Fruit fly (Drosophila melanogaster) whole organism, embryonic: Measurements from ENCODE around the gene CG15717.
A peak's percentile ranks its signal among the peaks of the same experiment; 100 is the strongest.

Source experiments
- Abd-B ChIP-seq: fragments of 200-800 bp; sonication (Bioruptor generic); optimal IDR thresholded peaks from 2 replicates; lab custom pipeline; 2018; ENCODE audit warnings: missing biosample characterization, mild to moderate bottlenecking, missing genetic modification characterization, moderate library complexity
- Adf1 ChIP-seq: fragments of 200-800 bp; sonication (Bioruptor generic); IDR thresholded peaks from 2 replicates; pipeline ENCODE4 v1.3.6; 2022; ENCODE audit warnings: missing biosample characterization, missing genetic modification characterization
- Atf6 ChIP-seq: fragments of 200-800 bp; sonication (Bioruptor generic); IDR thresholded peaks from 2 replicates; pipeline ENCODE4 v1.3.6; 2022; ENCODE audit warnings: missing biosample characterization, missing genetic modification characterization
- CG10147 ChIP-seq: fragments of 200-800 bp; sonication (Bioruptor generic); optimal IDR thresholded peaks from 2 replicates; lab custom pipeline; 2019; ENCODE audit warnings: missing biosample characterization, mild to moderate bottlenecking, missing genetic modification characterization, moderate library complexity
- CG12236 ChIP-seq: fragments of 200-800 bp; sonication (Bioruptor generic); optimal IDR thresholded peaks from 2 replicates; lab custom pipeline; 2016; ENCODE audit warnings: missing biosample characterization, missing genetic modification characterization
- CG13296 ChIP-seq: fragments of 200-800 bp; sonication (Bioruptor generic); optimal IDR thresholded peaks from 3 replicates; lab custom pipeline; 2018; ENCODE audit warnings: missing biosample characterization, mild to moderate bottlenecking, missing genetic modification characterization
- CG16815 ChIP-seq: fragments of 200-800 bp; sonication (Bioruptor generic); optimal IDR thresholded peaks from 3 replicates; lab custom pipeline; 2017; ENCODE audit warnings: missing biosample characterization, mild to moderate bottlenecking, missing genetic modification characterization
- CG17328 ChIP-seq: fragments of 200-800 bp; sonication (Bioruptor generic); IDR thresholded peaks from 2 replicates; pipeline ENCODE4 v1.3.6; 2022; ENCODE audit warnings: missing biosample characterization, missing genetic modification characterization
- CG18764 ChIP-seq: fragments of 200-800 bp; sonication (Bioruptor generic); optimal IDR thresholded peaks from 3 replicates; lab custom pipeline; 2016; ENCODE audit warnings: missing biosample characterization, missing genetic modification characterization
- CG2202 ChIP-seq: fragments of 200-800 bp; sonication (Bioruptor generic); optimal IDR thresholded peaks from 2 replicates; lab custom pipeline; 2018; ENCODE audit warnings: missing biosample characterization, mild to moderate bottlenecking, missing genetic modification characterization
- CG2889 ChIP-seq: fragments of 200-800 bp; sonication (Bioruptor generic); IDR thresholded peaks from 3 replicates; pipeline ENCODE4 v1.3.6; 2022; ENCODE audit warnings: missing biosample characterization, missing genetic modification characterization
- CG31388 ChIP-seq: fragments of 200-800 bp; sonication (Bioruptor generic); optimal IDR thresholded peaks from 2 replicates; lab custom pipeline; 2016; ENCODE audit warnings: missing biosample characterization, missing genetic modification characterization
- CG3163 ChIP-seq: fragments of 200-800 bp; sonication (Bioruptor generic); optimal IDR thresholded peaks from 3 replicates; lab custom pipeline; 2016; ENCODE audit warnings: missing biosample characterization, missing genetic modification characterization
- CG32532 ChIP-seq: fragments of 200-800 bp; sonication (Bioruptor generic); IDR thresholded peaks from 2 replicates; pipeline ENCODE4 v1.3.6; 2022; ENCODE audit warnings: missing biosample characterization, missing genetic modification characterization
- CG32772 ChIP-seq: fragments of 200-800 bp; sonication (Bioruptor generic); IDR thresholded peaks from 2 replicates; pipeline ENCODE4 v1.3.6; 2022; ENCODE audit warnings: missing biosample characterization, missing genetic modification characterization
- CG33213 ChIP-seq: fragments of 200-800 bp; sonication (Bioruptor generic); optimal IDR thresholded peaks from 3 replicates; lab custom pipeline; 2016; ENCODE audit warnings: missing biosample characterization, missing genetic modification characterization
- CG3407 ChIP-seq: fragments of 200-800 bp; sonication (Bioruptor generic); optimal IDR thresholded peaks from 2 replicates; lab custom pipeline; 2018; ENCODE audit warnings: missing biosample characterization, mild to moderate bottlenecking, missing genetic modification characterization
- CG4730 ChIP-seq: fragments of 200-800 bp; sonication (Bioruptor generic); IDR thresholded peaks from 2 replicates; pipeline ENCODE4 v1.3.6; 2022; ENCODE audit warnings: missing biosample characterization, missing genetic modification characterization
- CG6683 ChIP-seq: fragments of 200-800 bp; sonication (Bioruptor generic); optimal IDR thresholded peaks from 2 replicates; lab custom pipeline; 2017; ENCODE audit warnings: missing biosample characterization, mild to moderate bottlenecking, missing genetic modification characterization, missing genetic modification reagents
- CG6791 ChIP-seq: fragments of 200-800 bp; sonication (Bioruptor generic); IDR thresholded peaks from 3 replicates; pipeline ENCODE4 v1.3.6; 2022; ENCODE audit warnings: missing biosample characterization, missing genetic modification characterization; ENCODE audit not compliant: partially characterized antibody
- CG7786 ChIP-seq: fragments of 200-800 bp; sonication (Bioruptor generic); optimal IDR thresholded peaks from 2 replicates; lab custom pipeline; 2016; ENCODE audit warnings: missing biosample characterization, missing genetic modification characterization
- CkIIα-i1 ChIP-seq: fragments of 200-800 bp; sonication (Bioruptor generic); IDR thresholded peaks from 2 replicates; pipeline ENCODE4 v1.3.6; 2022; ENCODE audit warnings: missing biosample characterization, missing genetic modification characterization
- E2f2 ChIP-seq: fragments of 200-800 bp; sonication (Bioruptor generic); IDR thresholded peaks from 2 replicates; pipeline ENCODE4 v1.3.6; 2022; ENCODE audit warnings: missing biosample characterization, missing genetic modification characterization
- ERR ChIP-seq: fragments of 200-800 bp; sonication (Bioruptor generic); optimal IDR thresholded peaks from 2 replicates; lab custom pipeline; 2016; ENCODE audit warnings: missing biosample characterization, missing genetic modification characterization
- H15 ChIP-seq: fragments of 200-800 bp; sonication (Bioruptor generic); IDR thresholded peaks from 3 replicates; pipeline ENCODE4 v1.3.6; 2022; ENCODE audit warnings: missing biosample characterization, missing genetic modification characterization
- HmgD ChIP-seq: fragments of 200-800 bp; sonication (Bioruptor generic); optimal IDR thresholded peaks from 3 replicates; lab custom pipeline; 2016; ENCODE audit warnings: missing biosample characterization, missing genetic modification characterization
- MTF-1 ChIP-seq: fragments of 200-800 bp; sonication (Bioruptor generic); optimal IDR thresholded peaks from 2 replicates; lab custom pipeline; 2018; ENCODE audit warnings: missing biosample characterization, mild to moderate bottlenecking, missing genetic modification characterization, borderline replicate concordance
- Max ChIP-seq: fragments of 200-800 bp; sonication (Bioruptor generic); optimal IDR thresholded peaks from 2 replicates; lab custom pipeline; 2016; ENCODE audit warnings: missing biosample characterization, mild to moderate bottlenecking, missing genetic modification characterization
- Med ChIP-seq: fragments of 200-800 bp; sonication (Bioruptor generic); peaks from one replicate; lab custom pipeline; 2016; ENCODE audit warnings: missing biosample characterization, missing genetic modification characterization, mild to moderate bottlenecking, inconsistent platforms, moderate library complexity
- NC2α ChIP-seq: fragments of 200-800 bp; sonication (Bioruptor generic); optimal IDR thresholded peaks from 2 replicates; lab custom pipeline; 2016; ENCODE audit warnings: missing biosample characterization, missing genetic modification characterization
- NK7.1 ChIP-seq: fragments of 200-800 bp; sonication (Bioruptor generic); optimal IDR thresholded peaks from 3 replicates; lab custom pipeline; 2016; ENCODE audit warnings: missing biosample characterization, missing genetic modification characterization
- Oli ChIP-seq: fragments of 200-800 bp; sonication (Bioruptor generic); optimal IDR thresholded peaks from 2 replicates; lab custom pipeline; 2018; ENCODE audit warnings: missing biosample characterization, mild to moderate bottlenecking, missing genetic modification characterization, moderate library complexity
- Opbp ChIP-seq: fragments of 200-800 bp; sonication (Bioruptor generic); IDR thresholded peaks from 3 replicates; pipeline ENCODE4 v1.3.6; 2022; ENCODE audit warnings: missing biosample characterization, missing genetic modification characterization; ENCODE audit not compliant: partially characterized antibody
- Sry-β ChIP-seq: fragments of 200-800 bp; sonication (Bioruptor generic); optimal IDR thresholded peaks from 2 replicates; lab custom pipeline; 2018; ENCODE audit warnings: missing biosample characterization, mild to moderate bottlenecking, missing genetic modification characterization, moderate library complexity
- Ssrp ChIP-seq: fragments of 200-800 bp; sonication (Bioruptor generic); optimal IDR thresholded peaks from 2 replicates; lab custom pipeline; 2018; ENCODE audit warnings: missing biosample characterization, mild to moderate bottlenecking, missing genetic modification characterization, moderate library complexity
- abd-A ChIP-seq: fragments of 200-800 bp; sonication (Bioruptor generic); optimal IDR thresholded peaks from 3 replicates; lab custom pipeline; 2019; ENCODE audit warnings: missing biosample characterization, mild to moderate bottlenecking, missing genetic modification characterization, moderate library complexity
- al ChIP-seq: fragments of 200-800 bp; sonication (Bioruptor generic); IDR thresholded peaks from 2 replicates; pipeline ENCODE4 v1.3.6; 2022; ENCODE audit warnings: missing biosample characterization, missing genetic modification characterization
- cato ChIP-seq: fragments of 200-800 bp; sonication (Bioruptor generic); optimal IDR thresholded peaks from 2 replicates; lab custom pipeline; 2016; ENCODE audit warnings: missing biosample characterization, missing genetic modification characterization, borderline replicate concordance
- chm ChIP-seq: fragments of 200-800 bp; sonication (Bioruptor generic); IDR thresholded peaks from 2 replicates; pipeline ENCODE4 v1.3.6; 2022; ENCODE audit warnings: missing biosample characterization, missing genetic modification characterization
- dm ChIP-seq: fragments of 200-800 bp; sonication (Bioruptor generic); optimal IDR thresholded peaks from 3 replicates; lab custom pipeline; 2016; ENCODE audit warnings: missing biosample characterization, missing genetic modification characterization
- dysf ChIP-seq: fragments of 200-800 bp; sonication (Bioruptor generic); IDR thresholded peaks from 3 replicates; pipeline ENCODE4 v1.3.6; 2022; ENCODE audit warnings: missing biosample characterization, missing genetic modification characterization
- en ChIP-seq: fragments of 200-800 bp; sonication (Bioruptor generic); optimal IDR thresholded peaks from 2 replicates; lab custom pipeline; 2016; ENCODE audit warnings: missing biosample characterization, missing genetic modification characterization
- exex ChIP-seq: fragments of 200-800 bp; sonication (Bioruptor generic); optimal IDR thresholded peaks from 4 replicates; lab custom pipeline; 2018; ENCODE audit warnings: missing biosample characterization, mild to moderate bottlenecking, missing genetic modification characterization, moderate library complexity
- fd3F ChIP-seq: fragments of 200-800 bp; sonication (Bioruptor generic); optimal IDR thresholded peaks from 2 replicates; lab custom pipeline; 2018; ENCODE audit warnings: missing biosample characterization, mild to moderate bottlenecking, missing genetic modification characterization, moderate library complexity
- gem ChIP-seq: fragments of 200-800 bp; sonication (Bioruptor generic); optimal IDR thresholded peaks from 2 replicates; lab custom pipeline; 2019; ENCODE audit warnings: missing biosample characterization, mild to moderate bottlenecking, missing genetic modification characterization, moderate library complexity
- grn ChIP-seq: fragments of 200-800 bp; sonication (Bioruptor generic); optimal IDR thresholded peaks from 3 replicates; lab custom pipeline; 2017; ENCODE audit warnings: missing biosample characterization, missing genetic modification characterization
- h ChIP-seq: fragments of >200 bp; optimal IDR thresholded peaks from 2 replicates; lab custom pipeline; 2017
- oc ChIP-seq: fragments of 200-800 bp; sonication (Bioruptor generic); optimal IDR thresholded peaks from 2 replicates; lab custom pipeline; 2018; ENCODE audit warnings: missing biosample characterization, mild to moderate bottlenecking, missing genetic modification characterization, moderate library complexity
- sna ChIP-seq: fragments of 200-800 bp; sonication (Bioruptor generic); IDR thresholded peaks from 2 replicates; pipeline ENCODE4 v1.3.6; 2022; ENCODE audit warnings: missing biosample characterization, missing genetic modification characterization; ENCODE audit not compliant: partially characterized antibody
- sqz ChIP-seq: fragments of 200-800 bp; sonication (Bioruptor generic); optimal IDR thresholded peaks from 3 replicates; lab custom pipeline; 2018; ENCODE audit warnings: missing biosample characterization, mild to moderate bottlenecking, missing genetic modification characterization
- tin ChIP-seq: fragments of 200-800 bp; sonication (Bioruptor generic); optimal IDR thresholded peaks from 3 replicates; lab custom pipeline; 2016; ENCODE audit warnings: missing biosample characterization, missing genetic modification characterization
- vvl ChIP-seq: fragments of 200-800 bp; sonication (Bioruptor generic); IDR thresholded peaks from 2 replicates; pipeline ENCODE4 v1.3.6; 2022; ENCODE audit warnings: missing biosample characterization, missing genetic modification characterization

Gene CG15717

dm6 chrX:13135702-13136101 is 7.0 kb downstream of the CG15717 start (continued):
- TF ChIP-seq Max (GFP tag; lab: Kevin White, UChicago): peak; percentile 11
- TF ChIP-seq tin (GFP tag; lab: Kevin White, UChicago): peak; percentile 56
- TF ChIP-seq CG32772 (GFP tag; lab: Robert Waterston, UW): 0 out of 2 replicates have a peak, but pooled peaks have one; percentile 35
- TF ChIP-seq E2f2 (GFP tag; lab: Robert Waterston, UW): 0 out of 2 replicates have a peak, but pooled peaks have one; percentile 33
- TF ChIP-seq fd3F (GFP tag; lab: Kevin White, UChicago): no peak
- no peak for TF ChIP-seq CG2202 (tag; lab: Kevin White, UChicago)
- no peak for TF ChIP-seq h
- no peak for TF ChIP-seq en (GFP tag; lab: Kevin White, UChicago)
- TF ChIP-seq CG32532: peak; percentile 45
- TF ChIP-seq ERR (GFP tag; lab: Kevin White, UChicago): no peak
- TF ChIP-seq CG12236 (GFP tag; lab: Kevin White, UChicago): no peak
- TF ChIP-seq chm (GFP tag; lab: Robert Waterston, UW): no peak; the same call in 1 of the 2 replicates
- TF ChIP-seq sqz: peak; percentile 39
- peak; percentile 64 for TF ChIP-seq CG17328
- peak; percentile 66 for TF ChIP-seq Ssrp (tag; lab: Kevin White, UChicago)
- TF ChIP-seq Adf1 (GFP tag; lab: Robert Waterston, UW): no peak
- TF ChIP-seq CG10147 (GFP tag; lab: Kevin White, UChicago): no peak
- no peak for TF ChIP-seq abd-A (tag; lab: Kevin White, UChicago)
- peak; percentile 85 for TF ChIP-seq vvl (GFP tag; lab: Robert Waterston, UW)
- TF ChIP-seq cato (GFP tag; lab: Kevin White, UChicago): no peak
- TF ChIP-seq MTF-1 (GFP tag; lab: Kevin White, UChicago): peak; percentile 18
- no peak for TF ChIP-seq NK7.1
- TF ChIP-seq dysf (GFP tag; lab: Robert Waterston, UW): peak; percentile 61
- TF ChIP-seq HmgD (GFP tag; lab: Kevin White, UChicago): no peak
- TF ChIP-seq CG18764 (GFP tag; lab: Kevin White, UChicago): peak; percentile 12
- TF ChIP-seq H15 (GFP tag; lab: Robert Waterston, UW): peak; percentile 42; the same call in 1 of the 3 replicates
- peak; percentile 53 for TF ChIP-seq CG3407
- TF ChIP-seq CG2889 (GFP tag; lab: Robert Waterston, UW): no peak
- TF ChIP-seq Med: peak; percentile 89
- no peak for TF ChIP-seq dm
- no peak for TF ChIP-seq Sry-β (GFP tag; lab: Kevin White, UChicago)
- no peak for TF ChIP-seq grn (GFP tag; lab: Kevin White, UChicago)
- peak; percentile 23 for TF ChIP-seq Abd-B (GFP tag; lab: Kevin White, UChicago)
- TF ChIP-seq CG33213 (GFP tag; lab: Kevin White, UChicago): peak; percentile 46
- TF ChIP-seq CG16815 (GFP tag; lab: Kevin White, UChicago): no peak
- peak; percentile 45 for TF ChIP-seq oc (tag; lab: Kevin White, UChicago)
- peak; percentile 76 for TF ChIP-seq gem (tag; lab: Kevin White, UChicago)
- TF ChIP-seq CG6791 (GFP tag; lab: Robert Waterston, UW): no peak
- no peak for TF ChIP-seq CG31388 (GFP tag; lab: Kevin White, UChicago)
- no peak for TF ChIP-seq NC2α (GFP tag; lab: Kevin White, UChicago)
- no peak for TF ChIP-seq CG6683 (GFP tag; lab: Kevin White, UChicago)
- peak; percentile 37 for TF ChIP-seq CG7786 (GFP tag; lab: Kevin White, UChicago)
- TF ChIP-seq CG3163: peak; percentile 21
- no peak for TF ChIP-seq CG13296 (GFP tag; lab: Kevin White, UChicago)
- TF ChIP-seq Opbp (GFP tag; lab: Robert Waterston, UW): no peak
- peak; percentile 34; the same call in 1 of the 2 replicates for TF ChIP-seq CG4730 (GFP tag; lab: Robert Waterston, UW)
- peak; percentile 43; the same call in 1 of the 2 replicates for TF ChIP-seq Atf6 (GFP tag; lab: Robert Waterston, UW)
- TF ChIP-seq sna (GFP tag; lab: Robert Waterston, UW): no peak
- TF ChIP-seq exex: no peak
- no peak for TF ChIP-seq al (GFP tag; lab: Robert Waterston, UW)
- peak; percentile 70 for TF ChIP-seq Oli
- TF ChIP-seq CkIIα-i1 (GFP tag; lab: Robert Waterston, UW): no peak
